Fruit fly (Drosophila melanogaster) whole organism: ENCODE data around the gene Mco1.

Source experiments
- CG8478 ChIP-seq: fragments of >200 bp; optimal IDR thresholded peaks from 2 replicates; lab custom pipeline; 2018; ENCODE audit warnings: inconsistent platforms
- Dll ChIP-seq: fragments of >200 bp; optimal IDR thresholded peaks from 2 replicates; lab custom pipeline; 2017
- EcR ChIP-seq, 2 experiments: fragments of >200 bp; optimal IDR thresholded peaks; 2 replicates each; lab custom pipeline; 2017; ENCODE audit warnings: missing biosample characterization in 2 of 2, missing genetic modification characterization in 2 of 2, missing genetic modification reagents in 2 of 2
- pan ChIP-seq: fragments of >200 bp; optimal IDR thresholded peaks from 2 replicates; lab custom pipeline; 2017
- psq ChIP-seq: fragments of >200 bp; optimal IDR thresholded peaks from 2 replicates; lab custom pipeline; 2017
- usp ChIP-seq: fragments of >200 bp; optimal IDR thresholded peaks from 2 replicates; lab custom pipeline; 2017; ENCODE audit warnings: missing biosample characterization, missing genetic modification characterization, mixed read lengths

- no peak for TF ChIP-seq pan (lab: Kevin White, UChicago)
- no peak for TF ChIP-seq Dll (lab: Kevin White, UChicago)
- TF ChIP-seq CG8478 (lab: Kevin White, UChicago) = no peak
- TF ChIP-seq usp = no peak
- no peak for TF ChIP-seq psq (lab: Kevin White, UChicago)
- TF ChIP-seq EcR (GFP tag; optimal IDR thresholded peaks at IDR 0.05; lab: Kevin White, UChicago) = no peak
These were observed 30.1 kb upstream of the Mco1 start for dm6 chr2L:9386270-9386669.
